Worm (Caenorhabditis elegans) whole organism, L1 larva: ENCODE measurements around the gene R03G8.1.

Source experiments
- ama-1 ChIP-seq: fragments of 150-350 bp; optimal IDR thresholded peaks from 2 replicates; lab custom pipeline; 2014
- blmp-1 ChIP-seq: fragments of 150-350 bp; optimal IDR thresholded peaks from 2 replicates; lab custom pipeline; 2014; ENCODE audit warnings: missing biosample characterization, missing genetic modification characterization
- ceh-88 ChIP-seq: fragments of 200-800 bp; sonication (Bioruptor generic); IDR thresholded peaks from 2 replicates; pipeline ENCODE4 v1.3.6; 2022; ENCODE audit warnings: missing genetic modification characterization, missing compliant biosample characterization
- elt-2 ChIP-seq: sonication (generic microtip); optimal IDR thresholded peaks from 2 replicates; lab custom pipeline; 2016; ENCODE audit warnings: missing genetic modification characterization, mild to moderate bottlenecking, inconsistent platforms, missing compliant biosample characterization, missing genetic modification reagents
- fos-1 ChIP-seq: fragments of 150-350 bp; optimal IDR thresholded peaks from 2 replicates; lab custom pipeline; 2014; ENCODE audit warnings: missing biosample characterization, missing genetic modification characterization
- hpl-2 ChIP-seq: fragments of 150-350 bp; optimal IDR thresholded peaks from 2 replicates; lab custom pipeline; 2014; ENCODE audit warnings: missing biosample characterization, missing genetic modification reagents, missing genetic modification characterization
- lin-13 ChIP-seq: fragments of 150-350 bp; optimal IDR thresholded peaks from 2 replicates; lab custom pipeline; 2014; ENCODE audit warnings: missing biosample characterization, missing genetic modification reagents, missing genetic modification characterization
- lin-35 ChIP-seq, 2 experiments: fragments of 150-350 bp; optimal IDR thresholded peaks; 2 replicates each; lab custom pipeline; 2014; ENCODE audit warnings: missing biosample characterization in 2 of 2, missing genetic modification characterization in 2 of 2, missing genetic modification reagents in 2 of 2
- mdl-1 ChIP-seq, 2 experiments: fragments of 150-350 bp; optimal IDR thresholded peaks; 2 replicates each; lab custom pipeline; 2014 to 2017; ENCODE audit warnings: missing biosample characterization in 2 of 2, missing genetic modification characterization in 2 of 2, inconsistent platforms in 1 of 2
- nhr-76 ChIP-seq: sonication (generic microtip); optimal IDR thresholded peaks from 2 replicates; lab custom pipeline; 2017; ENCODE audit warnings: missing biosample characterization, missing genetic modification characterization

ce11 chrX:13082326-13082725, 2.0 kb upstream of the R03G8.1 start, which contains the start of gene str-10:
- TF ChIP-seq mdl-1 (tag; optimal IDR thresholded peaks at IDR 0.05; lab: Kevin White, UChicago) (no peak), nhr-76 (tag; lab: Kevin White, UChicago) (no peak), lin-13 (GFP tag; lab: Kevin White, UChicago) (no peak), blmp-1 (tag; lab: Kevin White, UChicago) (no peak), fos-1 (tag; lab: Kevin White, UChicago) (no peak), ceh-88 (GFP tag; lab: Robert Waterston, UW) (no peak), ama-1 (lab: Kevin White, UChicago) (no peak), lin-35 (GFP tag; optimal IDR thresholded peaks at IDR 0.05; lab: Kevin White, UChicago) (no peak), hpl-2 (GFP tag; lab: Kevin White, UChicago) (no peak), elt-2 (no peak)
